Worm (Caenorhabditis elegans) whole organism, late embryonic: ENCODE results near the gene grl-5.

Experiments
- C08G9.2 ChIP-seq: sonication (generic microtip); optimal IDR thresholded peaks from 2 replicates; lab custom pipeline; 2016; ENCODE audit warnings: mild to moderate bottlenecking, missing genetic modification characterization, moderate library complexity, missing compliant biosample characterization
- C38D4.7 ChIP-seq: fragments of 200-800 bp; sonication (Bioruptor generic); optimal IDR thresholded peaks from 2 replicates; lab custom pipeline; 2018; ENCODE audit warnings: mild to moderate bottlenecking, missing genetic modification characterization, moderate library complexity, missing compliant biosample characterization
- F13H6.1 ChIP-seq: sonication (generic microtip); optimal IDR thresholded peaks from 2 replicates; lab custom pipeline; 2016; ENCODE audit warnings: missing genetic modification characterization, missing compliant biosample characterization
- K09A11.1 ChIP-seq: sonication (generic microtip); optimal IDR thresholded peaks from 2 replicates; lab custom pipeline; 2017; ENCODE audit warnings: antibody characterized with exemption, mild to moderate bottlenecking, missing genetic modification characterization, missing compliant biosample characterization; ENCODE audit not compliant: insufficient read depth
- T23F11.4 ChIP-seq: fragments of 200-800 bp; sonication (Bioruptor generic); optimal IDR thresholded peaks from 2 replicates; lab custom pipeline; 2018; ENCODE audit warnings: mild to moderate bottlenecking, missing genetic modification characterization, missing compliant biosample characterization
- Y22D7AL.16 ChIP-seq: sonication (generic microtip); optimal IDR thresholded peaks from 2 replicates; lab custom pipeline; 2016; ENCODE audit warnings: missing genetic modification characterization, missing compliant biosample characterization
- ceh-14 ChIP-seq: sonication (generic microtip); optimal IDR thresholded peaks from 2 replicates; lab custom pipeline; 2016; ENCODE audit warnings: missing genotype, missing genetic modification characterization, missing compliant biosample characterization
- ceh-18 ChIP-seq: sonication (generic microtip); optimal IDR thresholded peaks from 2 replicates; lab custom pipeline; 2016; ENCODE audit warnings: missing genetic modification characterization, missing compliant biosample characterization
- ceh-19 ChIP-seq: fragments of 200-800 bp; sonication (Bioruptor generic); optimal IDR thresholded peaks from 2 replicates; lab custom pipeline; 2018; ENCODE audit warnings: mild to moderate bottlenecking, missing genetic modification characterization, missing compliant biosample characterization
- ceh-22 ChIP-seq: sonication (generic microtip); optimal IDR thresholded peaks from 2 replicates; lab custom pipeline; 2017; ENCODE audit warnings: missing biosample characterization, missing genetic modification characterization
- ceh-24 ChIP-seq: sonication (generic microtip); optimal IDR thresholded peaks from 2 replicates; lab custom pipeline; 2016; ENCODE audit warnings: mild to moderate bottlenecking, missing genetic modification characterization, missing compliant biosample characterization
- ceh-31 ChIP-seq: sonication (generic microtip); optimal IDR thresholded peaks from 2 replicates; lab custom pipeline; 2016; ENCODE audit warnings: missing genetic modification characterization, missing compliant biosample characterization
- ceh-34 ChIP-seq: sonication (generic microtip); optimal IDR thresholded peaks from 2 replicates; lab custom pipeline; 2016; ENCODE audit warnings: mild to moderate bottlenecking, missing genetic modification characterization, missing compliant biosample characterization
- ceh-9 ChIP-seq: sonication (generic microtip); optimal IDR thresholded peaks from 2 replicates; lab custom pipeline; 2016; ENCODE audit warnings: mild to moderate bottlenecking, missing genetic modification characterization, inconsistent platforms, missing compliant biosample characterization
- che-1 ChIP-seq: sonication (generic microtip); optimal IDR thresholded peaks from 2 replicates; lab custom pipeline; 2016; ENCODE audit warnings: mild to moderate bottlenecking, missing genetic modification characterization, missing compliant biosample characterization
- dmd-4 ChIP-seq: sonication (generic microtip); optimal IDR thresholded peaks from 2 replicates; lab custom pipeline; 2016; ENCODE audit warnings: borderline replicate concordance, missing genetic modification characterization, missing compliant biosample characterization
- elt-2 ChIP-seq: sonication (generic microtip); optimal IDR thresholded peaks from 2 replicates; lab custom pipeline; 2016; ENCODE audit warnings: missing genetic modification reagents, missing genetic modification characterization, missing compliant biosample characterization
- eyg-1 ChIP-seq: sonication (generic microtip); optimal IDR thresholded peaks from 2 replicates; lab custom pipeline; 2016; ENCODE audit warnings: missing genotype, missing genetic modification characterization, missing compliant biosample characterization
- fkh-10 ChIP-seq: fragments of 150-350 bp; optimal IDR thresholded peaks from 2 replicates; lab custom pipeline; 2014; ENCODE audit warnings: missing biosample characterization, missing genetic modification reagents, missing genetic modification characterization
- gmeb-2 ChIP-seq: sonication (generic microtip); optimal IDR thresholded peaks from 2 replicates; lab custom pipeline; 2016; ENCODE audit warnings: missing genetic modification characterization, inconsistent platforms, missing compliant biosample characterization
- hlh-13 ChIP-seq: fragments of 200-800 bp; sonication (Bioruptor generic); optimal IDR thresholded peaks from 2 replicates; lab custom pipeline; 2018; ENCODE audit warnings: mild to moderate bottlenecking, missing genetic modification characterization, missing compliant biosample characterization
- hlh-30 ChIP-seq: sonication (generic microtip); optimal IDR thresholded peaks from 2 replicates; lab custom pipeline; 2017; ENCODE audit warnings: antibody characterized with exemption, missing genetic modification characterization, missing compliant biosample characterization; ENCODE audit not compliant: insufficient read depth
- hlh-8 ChIP-seq: sonication (generic microtip); optimal IDR thresholded peaks from 2 replicates; lab custom pipeline; 2016; ENCODE audit warnings: missing genotype, missing genetic modification characterization, missing compliant biosample characterization
- lin-11 ChIP-seq: fragments of 200-800 bp; sonication (Bioruptor generic); optimal IDR thresholded peaks from 2 replicates; lab custom pipeline; 2018; ENCODE audit warnings: mild to moderate bottlenecking, missing genetic modification characterization, missing compliant biosample characterization
- mec-3 ChIP-seq: sonication (generic microtip); optimal IDR thresholded peaks from 2 replicates; lab custom pipeline; 2016; ENCODE audit warnings: borderline replicate concordance, missing genetic modification characterization, missing compliant biosample characterization
- nfya-1 ChIP-seq: sonication (generic microtip); optimal IDR thresholded peaks from 2 replicates; lab custom pipeline; 2017; ENCODE audit warnings: missing genetic modification characterization, mild to moderate bottlenecking, missing compliant biosample characterization, antibody characterized with exemption, moderate library complexity
- npax-4 ChIP-seq: sonication (generic microtip); optimal IDR thresholded peaks from 2 replicates; lab custom pipeline; 2016; ENCODE audit warnings: missing genetic modification characterization, missing compliant biosample characterization
- pag-3 ChIP-seq: sonication (generic microtip); optimal IDR thresholded peaks from 2 replicates; lab custom pipeline; 2016; ENCODE audit warnings: missing compliant biosample characterization, missing genetic modification characterization, borderline replicate concordance
- pros-1 ChIP-seq: fragments of 150-350 bp; optimal IDR thresholded peaks from 2 replicates; lab custom pipeline; 2014; ENCODE audit warnings: missing biosample characterization, missing genetic modification reagents, missing genetic modification characterization
- ref-2 ChIP-seq: sonication (generic microtip); optimal IDR thresholded peaks from 2 replicates; lab custom pipeline; 2016; ENCODE audit warnings: missing genetic modification characterization, missing compliant biosample characterization
- sox-2 ChIP-seq: fragments of 200-800 bp; sonication (Bioruptor generic); IDR thresholded peaks from 2 replicates; pipeline ENCODE4 v1.3.6; 2022; ENCODE audit warnings: missing genetic modification reagents, missing genetic modification characterization, missing compliant biosample characterization
- sox-4 ChIP-seq: sonication (generic microtip); optimal IDR thresholded peaks from 2 replicates; lab custom pipeline; 2017; ENCODE audit warnings: mild to moderate bottlenecking, missing genetic modification characterization, inconsistent platforms, missing compliant biosample characterization
- syd-9 ChIP-seq: sonication (generic microtip); optimal IDR thresholded peaks from 2 replicates; lab custom pipeline; 2016; ENCODE audit warnings: mild to moderate bottlenecking, missing genetic modification characterization, moderate library complexity, missing compliant biosample characterization
- ttx-3 ChIP-seq: sonication (generic microtip); optimal IDR thresholded peaks from 2 replicates; lab custom pipeline; 2016; ENCODE audit warnings: missing genetic modification reagents, missing genetic modification characterization, missing compliant biosample characterization
- unc-3 ChIP-seq, 2 experiments: fragments of 200-800 bp in 1 of 2; sonication (Bioruptor generic) in 1 of 2; sonication (generic microtip) in 1 of 2; conservative IDR thresholded peaks in 1 of 2; optimal IDR thresholded peaks in 1 of 2; 2 replicates each; pipeline versions ENCODE4 v1.3.6 to Lab custom; 2016 to 2022; ENCODE audit warnings: missing compliant biosample characterization in 2 of 2, missing genetic modification characterization in 2 of 2, missing genetic modification reagents in 1 of 2
- unc-55 ChIP-seq: sonication (generic microtip); optimal IDR thresholded peaks from 2 replicates; lab custom pipeline; 2017; ENCODE audit warnings: missing biosample characterization, missing genetic modification reagents, missing genetic modification characterization
- zip-5 ChIP-seq: sonication (generic microtip); optimal IDR thresholded peaks from 2 replicates; lab custom pipeline; 2016; ENCODE audit warnings: missing genetic modification characterization, missing compliant biosample characterization

grl-5 gene

DNA sequence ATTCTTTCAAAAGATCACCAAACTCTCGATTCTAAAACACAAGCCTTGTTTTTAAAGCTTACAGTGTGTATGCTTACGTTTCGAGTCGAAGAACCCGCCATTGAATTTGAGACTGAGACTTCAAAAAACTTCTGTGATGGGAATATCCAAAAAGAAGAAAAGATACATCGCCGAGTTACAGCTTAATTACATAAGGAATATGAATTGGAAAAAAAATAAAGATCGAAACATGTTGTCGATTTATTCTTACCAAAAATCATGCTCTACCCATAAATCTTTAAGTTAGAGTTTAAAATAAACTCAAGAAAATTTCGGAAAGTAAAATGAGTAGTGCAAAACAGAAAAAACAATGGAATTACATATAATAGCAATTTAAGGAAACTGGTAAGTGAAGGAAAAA, 28.3 kb downstream of the grl-5 start, which contains the start of gene F13A2.10:
F13A2.10 (minus strand) TSS at position 101 of the 400 bp plus-strand sequence.
- no peak for TF ChIP-seq hlh-13 (GFP tag; lab: Kevin White, UChicago)
- no peak for TF ChIP-seq nfya-1 (tag; lab: Kevin White, UChicago)

DNA sequence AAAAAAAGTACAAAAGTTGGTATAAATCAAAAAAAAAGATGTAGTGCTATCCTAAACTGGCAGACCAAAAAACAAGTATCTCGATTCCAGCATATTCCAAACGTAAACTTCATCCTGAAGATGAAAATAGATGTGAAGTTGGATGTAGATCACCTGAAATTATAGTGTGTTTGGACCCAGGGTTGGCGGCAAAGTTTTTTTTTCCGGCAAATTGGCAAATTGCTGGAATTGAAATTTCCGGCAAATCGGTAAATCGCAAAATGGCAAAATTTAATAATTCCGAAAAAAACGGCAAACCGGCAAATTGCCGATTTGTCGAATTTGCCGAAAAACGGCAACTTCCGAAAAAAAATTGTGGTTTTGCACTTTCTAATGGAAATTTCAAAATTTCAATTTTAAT, 30.0 kb downstream of the grl-5 start, which contains the start of gene F13A2.2:
F13A2.2 (minus strand) TSS at position 101 of the 400 bp plus-strand sequence.
- TF ChIP-seq zip-5 (tag; lab: Kevin White, UChicago) (no peak), hlh-8 (tag; lab: Kevin White, UChicago) (no peak), lin-11 (tag; lab: Kevin White, UChicago) (no peak), gmeb-2 (tag; lab: Kevin White, UChicago) (no peak), C08G9.2 (tag; lab: Kevin White, UChicago) (no peak), pag-3 (tag; lab: Kevin White, UChicago) (no peak), F13H6.1 (tag; lab: Kevin White, UChicago) (no peak), pros-1 (tag; lab: Kevin White, UChicago) (no peak), che-1 (tag; lab: Kevin White, UChicago) (no peak), npax-4 (tag; lab: Kevin White, UChicago) (no peak), unc-3 (GFP tag; conservative IDR thresholded peaks at IDR 0.05; lab: Robert Waterston, UW) (no peak), unc-3 (tag; optimal IDR thresholded peaks at IDR 0.05; lab: Kevin White, UChicago) (no peak), C38D4.7 (GFP tag; lab: Kevin White, UChicago) (no peak), ceh-34 (tag; lab: Kevin White, UChicago) (no peak), ceh-18 (no peak), elt-2 (no peak), eyg-1 (no peak), mec-3 (no peak), hlh-30 (tag; lab: Kevin White, UChicago) (no peak)

ce11 chrV:4382298-4382697, 32.2 kb downstream of the grl-5 start, which contains the start of gene F13A2.1:
Gene F13A2.1 (minus strand): TSS chrV:4382398.
- no peak for TF ChIP-seq ttx-3 (tag; lab: Kevin White, UChicago)
- no peak for TF ChIP-seq T23F11.4 (GFP tag; lab: Kevin White, UChicago)
- no peak for TF ChIP-seq syd-9
- no peak for TF ChIP-seq ceh-24 (tag; lab: Kevin White, UChicago)
- TF ChIP-seq che-1 (tag; lab: Kevin White, UChicago): no peak
- no peak for TF ChIP-seq nfya-1 (tag; lab: Kevin White, UChicago)
- no peak for TF ChIP-seq ceh-22 (tag; lab: Kevin White, UChicago)
- no peak for TF ChIP-seq unc-3 (GFP tag; conservative IDR thresholded peaks at IDR 0.05; lab: Robert Waterston, UW)
- no peak for TF ChIP-seq unc-3 (tag; optimal IDR thresholded peaks at IDR 0.05; lab: Kevin White, UChicago)
- TF ChIP-seq sox-4 (tag; lab: Kevin White, UChicago): no peak
- no peak for TF ChIP-seq sox-2
- TF ChIP-seq lin-11 (tag; lab: Kevin White, UChicago): no peak

- TF ChIP-seq ref-2: no peak
These were observed 36.8 kb downstream of the grl-5 start, which contains the start of gene F32D1.8 for ce11 chrV:4377622-4378021. Gene F32D1.8 (minus strand): TSS chrV:4377722.

ce11 chrV:4375807-4376564, 38.5 kb downstream of the grl-5 start, which contains the start of gene F32D1.7:
Gene F32D1.7 (minus strand): TSS chrV:4376173.
- TF ChIP-seq elt-2: no peak
- TF ChIP-seq gmeb-2 (tag; lab: Kevin White, UChicago): no peak

DNA sequence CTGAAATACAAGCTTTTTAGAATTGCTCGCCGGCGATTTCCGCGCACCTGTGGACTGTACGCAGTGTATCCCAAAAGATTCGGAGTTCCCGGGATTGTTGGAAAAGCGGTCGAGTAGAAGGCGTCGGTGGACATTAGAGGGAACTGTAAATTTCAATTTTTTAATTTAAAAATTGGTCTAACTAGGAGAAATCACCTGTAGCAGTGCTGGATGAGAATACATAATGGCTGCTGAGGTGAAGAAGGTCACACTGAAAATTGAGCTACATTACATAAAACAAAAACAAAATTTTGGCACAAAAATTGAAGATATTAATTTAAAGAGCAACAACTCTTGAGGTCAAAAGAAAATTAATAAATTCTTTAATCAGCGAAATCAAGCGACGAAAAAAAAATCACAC, 39.8 kb downstream of the grl-5 start, which contains the start of gene neg-1:
neg-1 (minus strand) TSS at position 250 of the 400 bp plus-strand sequence.
- TF ChIP-seq ceh-14 (tag; lab: Kevin White, UChicago) (no peak), ceh-22 (tag; lab: Kevin White, UChicago) (no peak), Y22D7AL.16 (no peak), ceh-19 (GFP tag; lab: Kevin White, UChicago) (no peak), fkh-10 (GFP tag; lab: Kevin White, UChicago) (no peak), sox-4 (tag; lab: Kevin White, UChicago) (no peak), sox-2 (no peak), dmd-4 (tag; lab: Kevin White, UChicago) (no peak), ceh-31 (no peak), nfya-1 (tag; lab: Kevin White, UChicago) (no peak), ceh-34 (tag; lab: Kevin White, UChicago) (no peak), K09A11.1 (tag; lab: Kevin White, UChicago) (no peak), ref-2 (no peak), ceh-9 (tag; lab: Kevin White, UChicago) (no peak), unc-55 (GFP tag; lab: Kevin White, UChicago) (no peak)
